Worm (Caenorhabditis elegans) whole organism, L4 larva: ENCODE results near the gene acr-16.
A peak's percentile ranks its signal among the peaks of the same experiment; 100 is the strongest.

Source experiments
- F10B5.3 ChIP-seq: sonication (generic microtip); optimal IDR thresholded peaks from 2 replicates; lab custom pipeline; 2016; ENCODE audit warnings: mild to moderate bottlenecking, missing genetic modification characterization, missing compliant biosample characterization
- F44E2.7 ChIP-seq: fragments of 200-800 bp; sonication (Bioruptor generic); IDR thresholded peaks from 2 replicates; pipeline ENCODE4 v2.1.2; 2022; ENCODE audit warnings: missing genetic modification characterization, missing compliant biosample characterization
- F49E8.2 ChIP-seq: sonication (generic microtip); optimal IDR thresholded peaks from 2 replicates; lab custom pipeline; 2016; ENCODE audit warnings: missing compliant biosample characterization, mild to moderate bottlenecking, missing genetic modification characterization, borderline replicate concordance
- Y105C5A.15 ChIP-seq: fragments of 200-800 bp; sonication (Bioruptor generic); IDR thresholded peaks from 2 replicates; pipeline ENCODE4 v1.3.6; 2022; ENCODE audit warnings: missing genetic modification characterization, missing compliant biosample characterization
- Y75B8A.6 ChIP-seq: fragments of 200-800 bp; sonication (Bioruptor generic); IDR thresholded peaks from 2 replicates; pipeline ENCODE4 v1.3.6; 2022; ENCODE audit warnings: missing genetic modification reagents, missing genetic modification characterization, missing compliant biosample characterization
- aha-1 ChIP-seq: fragments of 150-350 bp; peaks from one replicate; lab custom pipeline; 2014; ENCODE audit warnings: missing biosample characterization, missing genetic modification characterization
- ama-1 ChIP-seq: fragments of 150-350 bp; optimal IDR thresholded peaks from 2 replicates; lab custom pipeline; 2014; ENCODE audit warnings: inconsistent platforms, mixed read lengths
- arid-1 ChIP-seq: fragments of 200-800 bp; sonication (Bioruptor generic); conservative IDR thresholded peaks from 2 replicates; pipeline ENCODE4 v1.3.6; 2022; ENCODE audit warnings: missing genetic modification reagents, missing genetic modification characterization, missing compliant biosample characterization
- attf-4 ChIP-seq: sonication (generic microtip); optimal IDR thresholded peaks from 3 replicates; lab custom pipeline; 2017; ENCODE audit warnings: missing biosample characterization, missing genetic modification characterization
- ceh-20 ChIP-seq: fragments of 200-800 bp; sonication (Bioruptor generic); IDR thresholded peaks from 2 replicates; pipeline ENCODE4 v1.3.6; 2022; ENCODE audit warnings: missing genetic modification reagents, missing genetic modification characterization, missing compliant biosample characterization
- ces-1 ChIP-seq: fragments of 150-350 bp; sonication (generic microtip); optimal IDR thresholded peaks from 4 replicates; lab custom pipeline; 2014; ENCODE audit warnings: missing biosample characterization, missing genetic modification reagents, missing genetic modification characterization
- ctbp-1 ChIP-seq: fragments of 200-800 bp; sonication (Bioruptor generic); IDR thresholded peaks from 2 replicates; pipeline ENCODE4 v1.3.6; 2022; ENCODE audit warnings: missing genetic modification reagents, missing genetic modification characterization, missing compliant biosample characterization
- daf-16 ChIP-seq, 3 experiments: sonication (generic microtip); optimal IDR thresholded peaks; 2 replicates each; lab custom pipeline; 2016 to 2017; ENCODE audit warnings: missing genetic modification characterization in 3 of 3, missing genetic modification reagents in 3 of 3, mild to moderate bottlenecking in 2 of 3, missing compliant biosample characterization in 2 of 3, missing biosample characterization in 1 of 3, moderate library complexity in 1 of 3
- daf-8 ChIP-seq: fragments of 200-800 bp; sonication (Bioruptor generic); IDR thresholded peaks from 2 replicates; pipeline ENCODE4 v1.3.6; 2022; ENCODE audit warnings: missing genetic modification characterization, missing compliant biosample characterization
- dpl-1 ChIP-seq: fragments of 150-350 bp; optimal IDR thresholded peaks from 2 replicates; lab custom pipeline; 2014; ENCODE audit warnings: missing biosample characterization, missing genetic modification reagents, missing genetic modification characterization
- egl-43 ChIP-seq: fragments of 200-800 bp; sonication (Bioruptor generic); IDR thresholded peaks from 2 replicates; pipeline ENCODE4 v1.3.6; 2022; ENCODE audit warnings: missing genetic modification reagents, missing genetic modification characterization, missing compliant biosample characterization
- fkh-10 ChIP-seq: fragments of 150-350 bp; optimal IDR thresholded peaks from 2 replicates; lab custom pipeline; 2014; ENCODE audit warnings: missing biosample characterization, missing genetic modification reagents, missing genetic modification characterization
- fos-1 ChIP-seq: fragments of 150-350 bp; optimal IDR thresholded peaks from 2 replicates; lab custom pipeline; 2014; ENCODE audit warnings: missing biosample characterization, missing genetic modification characterization
- hlh-11 ChIP-seq: fragments of 200-800 bp; sonication (Bioruptor generic); optimal IDR thresholded peaks from 2 replicates; lab custom pipeline; 2018; ENCODE audit warnings: mild to moderate bottlenecking, missing genetic modification characterization, missing compliant biosample characterization
- hlh-30 ChIP-seq: sonication (generic microtip); optimal IDR thresholded peaks from 2 replicates; lab custom pipeline; 2017; ENCODE audit warnings: antibody characterized with exemption, mild to moderate bottlenecking, missing genetic modification characterization, missing compliant biosample characterization; ENCODE audit not compliant: insufficient read depth
- hmg-1.1 ChIP-seq: fragments of 200-800 bp; sonication (Bioruptor generic); IDR thresholded peaks from 2 replicates; pipeline ENCODE4 v1.3.6; 2022; ENCODE audit warnings: missing genetic modification reagents, missing genetic modification characterization, missing compliant biosample characterization
- lin-1 ChIP-seq: fragments of 200-800 bp; sonication (Bioruptor generic); IDR thresholded peaks from 2 replicates; pipeline ENCODE4 v1.3.6; 2022; ENCODE audit warnings: missing genetic modification reagents, missing genetic modification characterization, missing compliant biosample characterization
- lin-13 ChIP-seq: fragments of 150-350 bp; optimal IDR thresholded peaks from 2 replicates; lab custom pipeline; 2014; ENCODE audit warnings: missing biosample characterization, missing genetic modification reagents, missing genetic modification characterization
- lin-15B ChIP-seq: fragments of 150-350 bp; sonication (generic microtip); optimal IDR thresholded peaks from 3 replicates; lab custom pipeline; 2014; ENCODE audit warnings: missing biosample characterization, missing genetic modification characterization
- lin-38 ChIP-seq: fragments of 200-800 bp; sonication (Bioruptor generic); IDR thresholded peaks from 2 replicates; pipeline ENCODE4 v1.3.6; 2022; ENCODE audit warnings: missing genetic modification reagents, missing genetic modification characterization, missing compliant biosample characterization
- lir-3 ChIP-seq: sonication (generic microtip); optimal IDR thresholded peaks from 2 replicates; lab custom pipeline; 2016; ENCODE audit warnings: mild to moderate bottlenecking, missing genetic modification characterization, missing compliant biosample characterization
- madf-9 ChIP-seq: fragments of 200-800 bp; sonication (Bioruptor generic); conservative IDR thresholded peaks from 2 replicates; pipeline ENCODE4 v1.3.6; 2022; ENCODE audit warnings: missing genetic modification reagents, missing genetic modification characterization, missing compliant biosample characterization
- mep-1 ChIP-seq: fragments of 150-350 bp; sonication (generic microtip); optimal IDR thresholded peaks from 3 replicates; lab custom pipeline; 2014; ENCODE audit warnings: missing biosample characterization, missing genetic modification characterization
- mes-2 ChIP-seq: sonication (generic microtip); optimal IDR thresholded peaks from 2 replicates; lab custom pipeline; 2016; ENCODE audit warnings: missing genotype, mild to moderate bottlenecking, missing genetic modification characterization, missing compliant biosample characterization; ENCODE audit not compliant: poor library complexity, severe bottlenecking
- mxl-2 ChIP-seq: fragments of 200-800 bp; sonication (Bioruptor generic); conservative IDR thresholded peaks from 2 replicates; pipeline ENCODE4 v1.3.6; 2022; ENCODE audit warnings: missing genetic modification reagents, missing genetic modification characterization, missing compliant biosample characterization
- mxl-3 ChIP-seq: fragments of 200-800 bp; sonication (Bioruptor generic); optimal IDR thresholded peaks from 2 replicates; lab custom pipeline; 2018; ENCODE audit warnings: mild to moderate bottlenecking, missing genetic modification characterization, missing compliant biosample characterization
- nhr-10 ChIP-seq: fragments of 150-350 bp; optimal IDR thresholded peaks from 2 replicates; lab custom pipeline; 2014; ENCODE audit warnings: missing biosample characterization, missing genetic modification characterization
- nhr-102 ChIP-seq: sonication (generic microtip); optimal IDR thresholded peaks from 2 replicates; lab custom pipeline; 2016; ENCODE audit warnings: mild to moderate bottlenecking, missing genetic modification characterization, moderate library complexity, missing compliant biosample characterization
- nhr-11 ChIP-seq: fragments of 150-350 bp; optimal IDR thresholded peaks from 2 replicates; lab custom pipeline; 2014; ENCODE audit warnings: missing biosample characterization, missing genetic modification characterization
- nhr-25 ChIP-seq: sonication (generic microtip); optimal IDR thresholded peaks from 2 replicates; lab custom pipeline; 2017; ENCODE audit warnings: missing genetic modification characterization, mild to moderate bottlenecking, missing compliant biosample characterization, antibody characterized with exemption, moderate library complexity, borderline replicate concordance; ENCODE audit not compliant: insufficient read depth
- nhr-28 ChIP-seq: fragments of 150-350 bp; optimal IDR thresholded peaks from 2 replicates; lab custom pipeline; 2014; ENCODE audit warnings: missing biosample characterization, missing genetic modification characterization
- nhr-77 ChIP-seq: fragments of 150-350 bp; optimal IDR thresholded peaks from 2 replicates; lab custom pipeline; 2014; ENCODE audit warnings: missing biosample characterization, missing genetic modification characterization
- saeg-2 ChIP-seq: fragments of 200-800 bp; sonication (Bioruptor generic); IDR thresholded peaks from 2 replicates; pipeline ENCODE4 v1.3.6; 2022; ENCODE audit warnings: missing genetic modification reagents, missing genetic modification characterization, missing compliant biosample characterization
- set-16 ChIP-seq: fragments of 200-800 bp; sonication (Bioruptor generic); IDR thresholded peaks from 2 replicates; pipeline ENCODE4 v1.3.6; 2022; ENCODE audit warnings: missing genetic modification reagents, missing genetic modification characterization, missing compliant biosample characterization
- skn-1 ChIP-seq: fragments of 150-350 bp; optimal IDR thresholded peaks from 2 replicates; lab custom pipeline; 2014; ENCODE audit warnings: missing biosample characterization, missing genetic modification characterization
- unc-130 ChIP-seq: sonication (generic microtip); optimal IDR thresholded peaks from 2 replicates; lab custom pipeline; 2016; ENCODE audit warnings: missing genetic modification reagents, missing genetic modification characterization, missing compliant biosample characterization
- unc-39 ChIP-seq: sonication (generic microtip); optimal IDR thresholded peaks from 2 replicates; lab custom pipeline; 2017; ENCODE audit warnings: missing biosample characterization, missing genetic modification characterization
- unc-62 ChIP-seq, 3 experiments: fragments of 150-350 bp in 1 of 3; sonication (generic microtip); optimal IDR thresholded peaks in 2 of 3; peaks in 1 of 3; 1 replicate in 1 of 3; 2 replicates in 2 of 3; lab custom pipeline; 2014 to 2017; ENCODE audit warnings: missing biosample characterization in 3 of 3, missing genetic modification characterization in 3 of 3, missing genetic modification reagents in 3 of 3, missing genotype in 1 of 3
- vab-7 ChIP-seq: fragments of 200-800 bp; sonication (Bioruptor generic); IDR thresholded peaks from 2 replicates; pipeline ENCODE4 v1.3.6; 2022; ENCODE audit warnings: missing genetic modification reagents, missing genetic modification characterization, missing compliant biosample characterization
- zfp-2 ChIP-seq: sonication (generic microtip); optimal IDR thresholded peaks from 2 replicates; lab custom pipeline; 2016; ENCODE audit warnings: mild to moderate bottlenecking, missing genetic modification characterization, missing compliant biosample characterization
- zip-11 ChIP-seq: fragments of 200-800 bp; sonication (Bioruptor generic); IDR thresholded peaks from 2 replicates; pipeline ENCODE4 v1.3.6; 2022; ENCODE audit warnings: missing genetic modification characterization, missing compliant biosample characterization
- ztf-11 ChIP-seq: fragments of 150-350 bp; optimal IDR thresholded peaks from 2 replicates; lab custom pipeline; 2014; ENCODE audit warnings: missing biosample characterization, missing genetic modification characterization

The acr-16 gene

ce11 chrV:8608483-8608882 is 47.5 kb downstream of the acr-16 start:
- TF ChIP-seq aha-1 (peak; percentile 72), daf-8 (GFP tag; lab: Robert Waterston, UW) (no peak), fos-1 (tag; lab: Kevin White, UChicago) (no peak)

ce11 chrV:8609776-8610529 is 48.9 kb downstream of the acr-16 start:
- TF ChIP-seq nhr-10 (tag; lab: Kevin White, UChicago) (no peak), lin-15B (tag; lab: Kevin White, UChicago) (no peak), attf-4 (tag; lab: Kevin White, UChicago) (no peak), mes-2 (tag; lab: Kevin White, UChicago) (peak; percentile 26), nhr-11 (no peak), lin-38 (GFP tag; lab: Robert Waterston, UW) (peak; percentile 15; the same call in 1 of the 2 replicates), hlh-11 (peak; percentile 59), skn-1 (no peak), ctbp-1 (GFP tag; lab: Robert Waterston, UW) (0 out of 2 replicates have a peak, but pooled peaks have one; percentile 52), vab-7 (GFP tag; lab: Robert Waterston, UW) (no peak), unc-62 (GFP tag; optimal IDR thresholded peaks at IDR 0.05 in 1 of 2; lab: Kevin White, UChicago) (peak in 1 of 2 experiments; percentile 80), unc-62 (tag; optimal IDR thresholded peaks at IDR 0.05; lab: Kevin White, UChicago) (no peak), aha-1 (peak; percentile 93), mep-1 (tag; lab: Kevin White, UChicago) (peak; percentile 30), hmg-1.1 (GFP tag; lab: Robert Waterston, UW) (no peak), F10B5.3 (tag; lab: Kevin White, UChicago) (no peak), zfp-2 (no peak), nhr-25 (tag; lab: Kevin White, UChicago) (no peak), unc-39 (tag; lab: Kevin White, UChicago) (no peak), mxl-2 (no peak), Y75B8A.6 (no peak), unc-130 (GFP tag; lab: Kevin White, UChicago) (no peak), F44E2.7 (GFP tag; lab: Robert Waterston, UW) (no peak), F49E8.2 (no peak), mxl-3 (GFP tag; lab: Kevin White, UChicago) (peak; percentile 79), egl-43 (GFP tag; lab: Robert Waterston, UW) (peak; percentile 24; the same call in 1 of the 2 replicates), madf-9 (GFP tag; lab: Robert Waterston, UW) (no peak), Y105C5A.15 (GFP tag; lab: Robert Waterston, UW) (no peak), ceh-20 (GFP tag; lab: Robert Waterston, UW) (no peak), hlh-30 (tag; lab: Kevin White, UChicago) (peak; percentile 96), ama-1 (lab: Kevin White, UChicago) (no peak), saeg-2 (GFP tag; lab: Robert Waterston, UW) (no peak), nhr-77 (tag; lab: Kevin White, UChicago) (no peak), set-16 (GFP tag; lab: Robert Waterston, UW) (0 out of 2 replicates have a peak, but pooled peaks have one; percentile 12), fkh-10 (no peak), nhr-28 (tag; lab: Kevin White, UChicago) (peak; percentile 33), nhr-102 (tag; lab: Kevin White, UChicago) (no peak), daf-16 (GFP tag; optimal IDR thresholded peaks at IDR 0.05; lab: Kevin White, UChicago) (no peak), daf-16 (tag; optimal IDR thresholded peaks at IDR 0.05; lab: Kevin White, UChicago) (peak; percentile 15), lin-13 (GFP tag; lab: Kevin White, UChicago) (no peak), lin-1 (GFP tag; lab: Robert Waterston, UW) (0 out of 2 replicates have a peak, but pooled peaks have one; percentile 21), dpl-1 (GFP tag; lab: Kevin White, UChicago) (no peak), lir-3 (no peak), ztf-11 (no peak), arid-1 (no peak), ces-1 (GFP tag; lab: Kevin White, UChicago) (no peak), zip-11 (GFP tag; lab: Robert Waterston, UW) (no peak)
